Worm (Caenorhabditis elegans): ENCODE results near the gene Y54F10BM.6.

ce11 chrIII:2262942-2263341, at the start of gene Y54F10BM.6:
- no peak for TF ChIP-seq snpc-4 (tag; optimal IDR thresholded peaks at IDR 0.05)
- TF ChIP-seq ceh-16 (tag; optimal IDR thresholded peaks at IDR 0.05) = no peak
- TF ChIP-seq fkh-10 (GFP tag; optimal IDR thresholded peaks at IDR 0.05) = no peak
- no peak for TF ChIP-seq pha-4 (tag; optimal IDR thresholded peaks at IDR 0.05)
